Worm (Caenorhabditis elegans): ENCODE measurements around the gene sknr-1.

- no peak for TF ChIP-seq dmd-4 (tag; optimal IDR thresholded peaks at IDR 0.05; ENCODE audit: borderline replicate concordance)
- TF ChIP-seq ttx-3 (tag; optimal IDR thresholded peaks at IDR 0.05): no peak
- no peak for TF ChIP-seq hlh-6 (tag; optimal IDR thresholded peaks at IDR 0.05)
- TF ChIP-seq pag-3 (tag; optimal IDR thresholded peaks at IDR 0.05; ENCODE audit: borderline replicate concordance): no peak
- no peak for TF ChIP-seq ceh-14 (tag; optimal IDR thresholded peaks at IDR 0.05)
- TF ChIP-seq hlh-30 (tag; optimal IDR thresholded peaks at IDR 0.05; ENCODE audit: insufficient read depth): no peak
- TF ChIP-seq ceh-22 (tag; optimal IDR thresholded peaks at IDR 0.05): no peak
- TF ChIP-seq fkh-10 (GFP tag; optimal IDR thresholded peaks at IDR 0.05): no peak
- no peak for TF ChIP-seq ets-4 (tag; optimal IDR thresholded peaks at IDR 0.05)
- TF ChIP-seq pax-1 (tag; optimal IDR thresholded peaks at IDR 0.05): no peak
- no peak for TF ChIP-seq pros-1 (tag; optimal IDR thresholded peaks at IDR 0.05)
- TF ChIP-seq tbx-2 (tag; optimal IDR thresholded peaks at IDR 0.05): no peak
- no peak for TF ChIP-seq ama-1 (optimal IDR thresholded peaks at IDR 0.05)
- TF ChIP-seq pha-4 (tag; optimal IDR thresholded peaks at IDR 0.05): no peak
Measured at ce11 chrV:2573108-2573507, 52.2 kb downstream of the sknr-1 start, which contains the start of gene srj-20.

Data from whole organism, late embryonic.